Fruit fly (Drosophila melanogaster): ENCODE results near the gene Ddc.

dm6 chr2L:19108377-19108876 lies 11.7 kb downstream of the Ddc start, which contains the start of gene Lim3:
- no peak for TF ChIP-seq Abd-B (GFP tag; optimal IDR thresholded peaks at IDR 0.05)
- no peak for TF ChIP-seq lola (GFP tag; optimal IDR thresholded peaks at IDR 0.05)
- no peak for TF ChIP-seq foxo (GFP tag; optimal IDR thresholded peaks at IDR 0.05)
- TF ChIP-seq br (GFP tag; optimal IDR thresholded peaks at IDR 0.05): no peak
- no peak for TF ChIP-seq psq (GFP tag; optimal IDR thresholded peaks at IDR 0.05)

Measured in whole organism, wandering third instar larva.